Fruit fly (Drosophila melanogaster): ENCODE data around the gene Edc3.

The Edc3 gene

dm6 chr3L:17576093-17576885 is 46.6 kb upstream of the Edc3 start (continued):
- TF ChIP-seq wdn (GFP tag; IDR thresholded peaks at IDR 0.05) (no peak), salm (tag; optimal IDR thresholded peaks at IDR 0.05) (no peak), CG14965 (GFP tag; optimal IDR thresholded peaks at IDR 0.05; ENCODE audit: borderline replicate concordance) (no peak), CG3847 (GFP tag; IDR thresholded peaks at IDR 0.05) (no peak), CG4730 (GFP tag; IDR thresholded peaks at IDR 0.05) (no peak), pnt (GFP tag; optimal IDR thresholded peaks at IDR 0.05) (no peak), ato (GFP tag; IDR thresholded peaks at IDR 0.05; ENCODE audit: partially characterized antibody) (no peak), her (GFP tag; optimal IDR thresholded peaks at IDR 0.05) (peak; percentile 18), gsb (GFP tag; IDR thresholded peaks at IDR 0.05) (no peak), CG18011 (GFP tag; optimal IDR thresholded peaks at IDR 0.05) (no peak), CG7556 (GFP tag; optimal IDR thresholded peaks at IDR 0.05) (no peak), zen2 (GFP tag; IDR thresholded peaks at IDR 0.05; ENCODE audit: partially characterized antibody) (no peak), CG2116 (GFP tag; optimal IDR thresholded peaks at IDR 0.05) (peak; percentile 24), shn (GFP tag; optimal IDR thresholded peaks at IDR 0.05) (no peak), chm (GFP tag; IDR thresholded peaks at IDR 0.05) (no peak), BtbVII (GFP tag; optimal IDR thresholded peaks at IDR 0.05) (no peak), CG7963 (GFP tag; IDR thresholded peaks at IDR 0.05; ENCODE audit: partially characterized antibody) (no peak), Hr39 (optimal IDR thresholded peaks at IDR 0.05) (no peak), CrebB (tag; optimal IDR thresholded peaks at IDR 0.05) (no peak), sd (tag; optimal IDR thresholded peaks at IDR 0.05) (peak; percentile 23), CG4617 (GFP tag; optimal IDR thresholded peaks at IDR 0.05; ENCODE audit: borderline replicate concordance) (no peak), CG17328 (GFP tag; IDR thresholded peaks at IDR 0.05) (no peak), ap (GFP tag; IDR thresholded peaks at IDR 0.05) (no peak), NFAT (GFP tag; IDR thresholded peaks at IDR 0.05) (no peak)

dm6 chr3L:17573823-17574222 is 44.2 kb upstream of the Edc3 start:
- TF ChIP-seq CG14860 (GFP tag; IDR thresholded peaks at IDR 0.05; ENCODE audit: partially characterized antibody): no peak
- no peak for TF ChIP-seq CG13296 (GFP tag; optimal IDR thresholded peaks at IDR 0.05)
- TF ChIP-seq CG7372 (GFP tag; IDR thresholded peaks at IDR 0.05): no peak
- TF ChIP-seq hbn (GFP tag; IDR thresholded peaks at IDR 0.05; ENCODE audit: partially characterized antibody): no peak
- TF ChIP-seq slbo (GFP tag; IDR thresholded peaks at IDR 0.05): 0 out of 2 replicates have a peak, but pooled peaks have one; percentile 4
- no peak for TF ChIP-seq CG32532 (GFP tag; IDR thresholded peaks at IDR 0.05)
- TF ChIP-seq dm (GFP tag; optimal IDR thresholded peaks at IDR 0.05): no peak
- TF ChIP-seq Jarid2 (GFP tag; optimal IDR thresholded peaks at IDR 0.05): no peak
- TF ChIP-seq ftz-f1 (GFP tag; optimal IDR thresholded peaks at IDR 0.05): peak; percentile 9
- TF ChIP-seq oc (tag; optimal IDR thresholded peaks at IDR 0.05): peak; percentile 20
- no peak for TF ChIP-seq unpg (GFP tag; optimal IDR thresholded peaks at IDR 0.05)
- TF ChIP-seq Blimp-1 (GFP tag; optimal IDR thresholded peaks at IDR 0.05): peak; percentile 52
- no peak for TF ChIP-seq CG12071 (GFP tag; optimal IDR thresholded peaks at IDR 0.05)
- TF ChIP-seq CG4707 (GFP tag; optimal IDR thresholded peaks at IDR 0.05): no peak
- TF ChIP-seq CG6654 (GFP tag; optimal IDR thresholded peaks at IDR 0.05): peak; percentile 93
- TF ChIP-seq sna (GFP tag; IDR thresholded peaks at IDR 0.05; ENCODE audit: partially characterized antibody): 0 out of 2 replicates have a peak, but pooled peaks have one; percentile 45
- no peak for TF ChIP-seq Abd-B (GFP tag; optimal IDR thresholded peaks at IDR 0.05)
- TF ChIP-seq E2f2 (GFP tag; IDR thresholded peaks at IDR 0.05): no peak
- TF ChIP-seq CG8924 (tag; optimal IDR thresholded peaks at IDR 0.05): no peak
- TF ChIP-seq CG8478 (optimal IDR thresholded peaks at IDR 0.05): peak; percentile 65
- TF ChIP-seq CG2199 (GFP tag; IDR thresholded peaks at IDR 0.05): 0 out of 3 replicates have a peak, but pooled peaks have one; percentile 43
- no peak for TF ChIP-seq gce (GFP tag; IDR thresholded peaks at IDR 0.05)
- no peak for TF ChIP-seq z (GFP tag; IDR thresholded peaks at IDR 0.05)
- peak; percentile 43 for TF ChIP-seq Drgx (GFP tag; IDR thresholded peaks at IDR 0.05)
- TF ChIP-seq Trl (optimal IDR thresholded peaks at IDR 0.05): peak; percentile 77 to 85
- TF ChIP-seq Trl (GFP tag; optimal IDR thresholded peaks at IDR 0.05): no peak
- TF ChIP-seq Med (GFP tag): peak; percentile 73
